Worm (Caenorhabditis elegans): ENCODE measurements around the gene sgt-1.
A peak's percentile ranks its signal among the peaks of the same experiment; 100 is the strongest.

sgt-1 gene

ce11 chrII:4891012-4891775 lies 12.4 kb downstream of the sgt-1 start, which contains the start of gene gst-9:
gst-9 (plus strand) TSS chrII:4891585.
- no peak for TF ChIP-seq F57A8.1 (GFP tag; optimal IDR thresholded peaks at IDR 0.05)
- peak; percentile 55; the same call in 1 of the 2 replicates for TF ChIP-seq madf-6 (GFP tag; IDR thresholded peaks at IDR 0.05)
- TF ChIP-seq zim-3 (tag; optimal IDR thresholded peaks at IDR 0.05), result peak; percentile 11
- TF ChIP-seq tlf-1 (GFP tag; optimal IDR thresholded peaks at IDR 0.05), result peak; percentile 80
- TF ChIP-seq snpc-4 (GFP tag; optimal IDR thresholded peaks at IDR 0.05), result no peak
- TF ChIP-seq snpc-4 (tag; optimal IDR thresholded peaks at IDR 0.05), result peak in 2 of 4 experiments; percentile 4 to 16
- TF ChIP-seq K12H6.12 (tag; optimal IDR thresholded peaks at IDR 0.05), result no peak
- TF ChIP-seq ets-4 (GFP tag; optimal IDR thresholded peaks at IDR 0.05), result no peak
- TF ChIP-seq F57C9.4 (tag; optimal IDR thresholded peaks at IDR 0.05), result peak; percentile 44
- TF ChIP-seq tbx-9 (tag; optimal IDR thresholded peaks at IDR 0.05; ENCODE audit: borderline replicate concordance), result no peak
- TF ChIP-seq C17E4.6 (GFP tag; IDR thresholded peaks at IDR 0.05), result no peak
- 0 out of 2 replicates have a peak, but pooled peaks have one; percentile 13 for TF ChIP-seq ceh-40 (GFP tag; IDR thresholded peaks at IDR 0.05)
- TF ChIP-seq unc-130 (GFP tag; optimal IDR thresholded peaks at IDR 0.05), result no peak
- no peak for TF ChIP-seq mel-28 (tag; optimal IDR thresholded peaks at IDR 0.05; ENCODE audit: borderline replicate concordance)
- peak; percentile 62 for TF ChIP-seq ztf-22 (GFP tag; optimal IDR thresholded peaks at IDR 0.05)
- peak; percentile 36 for TF ChIP-seq hmg-1.2 (GFP tag; IDR thresholded peaks at IDR 0.05)
- peak; percentile 53 for TF ChIP-seq lin-54 (GFP tag; optimal IDR thresholded peaks at IDR 0.05)
- TF ChIP-seq nhr-120 (GFP tag; IDR thresholded peaks at IDR 0.05), result no peak
- TF ChIP-seq F39B2.1 (GFP tag; IDR thresholded peaks at IDR 0.05), result no peak
- no peak for TF ChIP-seq F10E7.11 (tag; optimal IDR thresholded peaks at IDR 0.05)
- TF ChIP-seq nfya-1 (tag; optimal IDR thresholded peaks at IDR 0.05; ENCODE audit: borderline replicate concordance, insufficient read depth), result no peak
- peak; percentile 44; the same call in 1 of the 2 replicates for TF ChIP-seq madf-3 (GFP tag; IDR thresholded peaks at IDR 0.05)
- peak in 1 of 3 experiments; percentile 49 for TF ChIP-seq lin-35 (GFP tag; optimal IDR thresholded peaks at IDR 0.05)
- peak; percentile 14 for TF ChIP-seq gei-17 (GFP tag; optimal IDR thresholded peaks at IDR 0.05)
- no peak for TF ChIP-seq hlh-12 (tag; optimal IDR thresholded peaks at IDR 0.05)
- peak; percentile 44 for TF ChIP-seq lin-40 (tag; optimal IDR thresholded peaks at IDR 0.05)
- peak; percentile 28 for TF ChIP-seq chd-7 (tag; optimal IDR thresholded peaks at IDR 0.05)
- peak; percentile 55 for TF ChIP-seq ceh-79 (tag; optimal IDR thresholded peaks at IDR 0.05)
- peak; percentile 60 for TF ChIP-seq attf-5 (GFP tag; optimal IDR thresholded peaks at IDR 0.05)
- no peak for TF ChIP-seq F33H1.4 (GFP tag; IDR thresholded peaks at IDR 0.05)
- TF ChIP-seq mcd-1 (GFP tag; IDR thresholded peaks at IDR 0.05), result peak; percentile 30; the same call in 1 of the 2 replicates
- no peak for TF ChIP-seq attf-6 (GFP tag; IDR thresholded peaks at IDR 0.05)
- TF ChIP-seq rcor-1 (GFP tag; IDR thresholded peaks at IDR 0.05), result no peak
- peak; percentile 40 for TF ChIP-seq nhr-80 (tag; optimal IDR thresholded peaks at IDR 0.05)
- no peak for TF ChIP-seq snpc-3.4 (tag; optimal IDR thresholded peaks at IDR 0.05)
- TF ChIP-seq dox-1 (GFP tag; IDR thresholded peaks at IDR 0.05), result peak; percentile 55
- TF ChIP-seq lin-26 (GFP tag; IDR thresholded peaks at IDR 0.05), result 0 out of 2 replicates have a peak, but pooled peaks have one; percentile 50
- TF ChIP-seq Y53G8AR.9 (GFP tag; conservative IDR thresholded peaks at IDR 0.05), result peak; percentile 83
- TF ChIP-seq aptf-2 (GFP tag; conservative IDR thresholded peaks at IDR 0.05), result no peak
- no peak for TF ChIP-seq B0035.1 (tag; optimal IDR thresholded peaks at IDR 0.05)
- peak; percentile 52 for TF ChIP-seq tbp1 (GFP tag; optimal IDR thresholded peaks at IDR 0.05)
- TF ChIP-seq unc-62 (GFP tag; optimal IDR thresholded peaks at IDR 0.05), result no peak
- peak; percentile 6 for TF ChIP-seq madf-10 (tag; optimal IDR thresholded peaks at IDR 0.05)
- no peak for TF ChIP-seq akir-1 (GFP tag; optimal IDR thresholded peaks at IDR 0.05)
- no peak for TF ChIP-seq rpc-1 (optimal IDR thresholded peaks at IDR 0.05)
- TF ChIP-seq rpc-1 (tag; optimal IDR thresholded peaks at IDR 0.05), result no peak
- TF ChIP-seq Y67H2A.10 (GFP tag; conservative IDR thresholded peaks at IDR 0.05), result no peak
- TF ChIP-seq pbrm-1 (GFP tag; IDR thresholded peaks at IDR 0.05), result 0 out of 2 replicates have a peak, but pooled peaks have one; percentile 53
